Fruit fly (Drosophila melanogaster): ENCODE measurements around the gene Imp.
A peak's percentile ranks its signal among the peaks of the same experiment; 100 is the strongest.

The Imp gene

dm6 chrX:10764206-10764605, 59.9 kb downstream of the Imp start, which contains the start of gene Tango5 (continued):
- TF ChIP-seq sob (GFP tag; IDR thresholded peaks at IDR 0.05) (no peak), sqz (GFP tag; optimal IDR thresholded peaks at IDR 0.05) (no peak), CG1792 (GFP tag; optimal IDR thresholded peaks at IDR 0.05) (no peak), amos (GFP tag; IDR thresholded peaks at IDR 0.05; ENCODE audit: partially characterized antibody) (peak; percentile 61; the same call in 1 of the 2 replicates), CG10959 (GFP tag; IDR thresholded peaks at IDR 0.05) (no peak), ato (GFP tag; IDR thresholded peaks at IDR 0.05; ENCODE audit: partially characterized antibody) (no peak), chif (GFP tag; optimal IDR thresholded peaks at IDR 0.05) (no peak), dm (GFP tag; optimal IDR thresholded peaks at IDR 0.05) (peak; percentile 48), toy (GFP tag; IDR thresholded peaks at IDR 0.05) (no peak), CG2129 (GFP tag; IDR thresholded peaks at IDR 0.05; ENCODE audit: partially characterized antibody) (0 out of 2 replicates have a peak, but pooled peaks have one; percentile 25), Lim3 (GFP tag; IDR thresholded peaks at IDR 0.05) (no peak), CG9797 (GFP tag; optimal IDR thresholded peaks at IDR 0.05) (peak; percentile 99), CG2120 (GFP tag; optimal IDR thresholded peaks at IDR 0.05) (no peak), CG13894 (tag; optimal IDR thresholded peaks at IDR 0.05) (peak; percentile 61), CG8359 (GFP tag; optimal IDR thresholded peaks at IDR 0.05; ENCODE audit: borderline replicate concordance) (no peak), CG3065 (GFP tag; optimal IDR thresholded peaks at IDR 0.05) (no peak), CG8478 (optimal IDR thresholded peaks at IDR 0.05) (peak; percentile 75), H15 (GFP tag; IDR thresholded peaks at IDR 0.05) (no peak), emc (GFP tag; optimal IDR thresholded peaks at IDR 0.05) (no peak), Hey (tag; optimal IDR thresholded peaks at IDR 0.05) (no peak), E2f2 (GFP tag; IDR thresholded peaks at IDR 0.05) (peak; percentile 99), bcd (GFP tag; optimal IDR thresholded peaks at IDR 0.05) (no peak), sens (GFP tag) (no peak), sc (optimal IDR thresholded peaks at IDR 0.05) (no peak), sc (GFP tag; optimal IDR thresholded peaks at IDR 0.05) (no peak), CG10147 (GFP tag; optimal IDR thresholded peaks at IDR 0.05) (peak; percentile 31), gro (GFP tag; optimal IDR thresholded peaks at IDR 0.05) (peak; percentile 47), grn (GFP tag; optimal IDR thresholded peaks at IDR 0.05) (peak; percentile 51), bbx (GFP tag; IDR thresholded peaks at IDR 0.05; ENCODE audit: partially characterized antibody) (0 out of 2 replicates have a peak, but pooled peaks have one; percentile 42), stwl (tag; optimal IDR thresholded peaks at IDR 0.05) (peak; percentile 84), CoRest (tag; optimal IDR thresholded peaks at IDR 0.05) (peak; percentile 45), her (GFP tag; optimal IDR thresholded peaks at IDR 0.05) (peak; percentile 72), CG3281 (GFP tag; optimal IDR thresholded peaks at IDR 0.05) (no peak), CG14014 (GFP tag; IDR thresholded peaks at IDR 0.05) (no peak), Dp (GFP tag; optimal IDR thresholded peaks at IDR 0.05) (peak; percentile 98), Sox100B (GFP tag; optimal IDR thresholded peaks at IDR 0.05) (no peak), pfk (GFP tag; optimal IDR thresholded peaks at IDR 0.05) (no peak), CG31441 (GFP tag; IDR thresholded peaks at IDR 0.05) (0 out of 2 replicates have a peak, but pooled peaks have one; percentile 15), slp2 (GFP tag; optimal IDR thresholded peaks at IDR 0.05) (no peak), ap (GFP tag; IDR thresholded peaks at IDR 0.05) (no peak), CG5245 (GFP tag; optimal IDR thresholded peaks at IDR 0.05) (no peak), CG12155 (GFP tag; optimal IDR thresholded peaks at IDR 0.05) (no peak), CG30020 (tag; optimal IDR thresholded peaks at IDR 0.05) (peak; percentile 33), CG8290 (GFP tag; optimal IDR thresholded peaks at IDR 0.05) (no peak), CG8290 (tag; optimal IDR thresholded peaks at IDR 0.05) (peak in 1 of 2 experiments; percentile 47), CG6683 (GFP tag; optimal IDR thresholded peaks at IDR 0.05) (no peak), Atf3 (GFP tag; optimal IDR thresholded peaks at IDR 0.05) (no peak), ken (GFP tag; IDR thresholded peaks at IDR 0.05) (no peak), mam (GFP tag; optimal IDR thresholded peaks at IDR 0.05) (no peak), Ada2b (GFP tag; IDR thresholded peaks at IDR 0.05) (no peak), CG3407 (GFP tag; optimal IDR thresholded peaks at IDR 0.05) (no peak), sens-2 (GFP tag; IDR thresholded peaks at IDR 0.05) (no peak), CG9437 (GFP tag; optimal IDR thresholded peaks at IDR 0.05) (no peak)
